Fruit fly (Drosophila melanogaster): ENCODE data around the gene CG6974.

DNA sequence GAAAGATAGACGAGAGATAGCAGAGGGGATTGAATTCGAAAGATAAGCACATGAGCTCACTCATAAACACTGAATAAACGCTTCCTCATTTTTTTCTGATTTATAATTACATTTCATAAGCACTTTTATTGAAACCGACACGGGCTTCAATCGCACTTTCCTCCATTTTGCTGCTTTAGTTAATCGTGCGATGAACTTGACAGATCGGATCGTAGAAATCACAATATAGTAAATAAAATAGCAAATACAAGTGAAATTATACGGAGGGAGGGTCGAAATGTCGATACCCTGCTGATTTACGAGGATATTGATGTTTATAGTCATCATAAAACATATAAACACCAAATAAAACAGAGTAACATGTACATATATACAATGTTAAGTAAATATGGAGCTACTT lies 9.2 kb upstream of the CG6974 start:
- no peak for TF ChIP-seq Lpt (GFP tag; optimal IDR thresholded peaks at IDR 0.05)
- no peak for TF ChIP-seq ewg (GFP tag; optimal IDR thresholded peaks at IDR 0.05)
- no peak for TF ChIP-seq YL-1 (GFP tag; optimal IDR thresholded peaks at IDR 0.05)
- TF ChIP-seq ab (GFP tag; optimal IDR thresholded peaks at IDR 0.05): no peak
- no peak for TF ChIP-seq caup (GFP tag; optimal IDR thresholded peaks at IDR 0.05; ENCODE audit: severe bottlenecking)
- no peak for TF ChIP-seq ttk (GFP tag; IDR thresholded peaks at IDR 0.05)
- TF ChIP-seq CG15269 (tag; optimal IDR thresholded peaks at IDR 0.05): no peak
- no peak for TF ChIP-seq CG8359 (GFP tag; optimal IDR thresholded peaks at IDR 0.05; ENCODE audit: borderline replicate concordance)
- no peak for TF ChIP-seq Dp (GFP tag; optimal IDR thresholded peaks at IDR 0.05)
- no peak for TF ChIP-seq Mad (GFP tag; optimal IDR thresholded peaks at IDR 0.05)
- no peak for TF ChIP-seq Ptx1 (GFP tag; IDR thresholded peaks at IDR 0.05)
- no peak for TF ChIP-seq CG30020 (tag; optimal IDR thresholded peaks at IDR 0.05)

All from whole organism, embryonic.